Fruit fly (Drosophila melanogaster) whole organism, prepupa: ENCODE measurements around the gene CG7370.

Source experiments
- CG10631 ChIP-seq: fragments of 200-800 bp; sonication (Bioruptor generic); optimal IDR thresholded peaks from 2 replicates; lab custom pipeline; 2016; ENCODE audit warnings: missing biosample characterization, missing genetic modification characterization
- CG9139 ChIP-seq: fragments of 200-800 bp; sonication (Bioruptor generic); optimal IDR thresholded peaks from 3 replicates; lab custom pipeline; 2017; ENCODE audit warnings: missing biosample characterization, mild to moderate bottlenecking, missing genetic modification characterization
- Sox15 ChIP-seq: fragments of 200-800 bp; sonication (Bioruptor generic); optimal IDR thresholded peaks from 3 replicates; lab custom pipeline; 2016; ENCODE audit warnings: missing biosample characterization, missing genetic modification characterization

DNA sequence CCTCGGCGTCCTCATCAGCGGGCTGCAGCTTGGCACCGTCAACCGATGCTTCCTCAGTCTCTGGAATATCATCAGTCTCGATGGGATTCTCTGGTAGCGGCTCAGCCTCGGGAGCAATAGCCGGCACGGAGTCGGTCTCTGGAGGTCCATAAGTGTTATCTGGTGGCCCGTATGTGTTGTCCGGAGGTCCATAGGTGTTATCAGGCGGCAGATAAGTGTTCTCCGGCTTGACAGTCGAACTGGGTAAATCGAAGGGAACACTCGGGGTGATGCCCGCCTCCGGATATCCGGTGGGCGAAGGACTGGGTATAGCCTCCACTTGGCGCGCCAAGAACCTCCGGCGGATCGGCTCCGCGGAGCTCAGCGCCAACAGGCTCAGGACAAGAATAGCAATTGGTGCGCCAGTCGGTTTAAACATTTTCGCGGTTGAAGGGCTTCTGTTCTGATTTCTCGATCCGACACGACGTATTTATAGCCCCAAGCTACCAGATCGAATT is 38.5 kb upstream of the CG7370 start, which contains the start of gene CG14569:
- TF ChIP-seq CG10631 (GFP tag; lab: Kevin White, UChicago) = no peak
- TF ChIP-seq CG9139 (GFP tag; lab: Kevin White, UChicago) = no peak
- no peak for TF ChIP-seq Sox15 (GFP tag; lab: Kevin White, UChicago)
